Fruit fly (Drosophila melanogaster): ENCODE results near the gene CG18641.
A peak's percentile ranks its signal among the peaks of the same experiment; 100 is the strongest.

CG18641 gene

dm6 chr2L:2420490-2420889, 5.4 kb upstream of the CG18641 start, which contains the start of gene CG9886 (continued):
- peak; percentile 83 for TF ChIP-seq phol (tag; optimal IDR thresholded peaks at IDR 0.05)
- TF ChIP-seq CG2678 (tag; optimal IDR thresholded peaks at IDR 0.05) = peak; percentile 77
- TF ChIP-seq E2f2 (GFP tag; IDR thresholded peaks at IDR 0.05) = peak; percentile 78
- TF ChIP-seq row (GFP tag; IDR thresholded peaks at IDR 0.05) = peak; percentile 85
- TF ChIP-seq nerfin-1 (tag; optimal IDR thresholded peaks at IDR 0.05) = peak; percentile 70
- peak; percentile 44 for TF ChIP-seq Deaf1 (tag; optimal IDR thresholded peaks at IDR 0.05)
- TF ChIP-seq z (GFP tag; IDR thresholded peaks at IDR 0.05) = no peak
- no peak for TF ChIP-seq vnd (GFP tag; IDR thresholded peaks at IDR 0.05; ENCODE audit: partially characterized antibody)
- peak; percentile 39 for TF ChIP-seq CG2202 (tag; optimal IDR thresholded peaks at IDR 0.05)
- peak; percentile 15; the same call in 1 of the 2 replicates for TF ChIP-seq Adf1 (GFP tag; IDR thresholded peaks at IDR 0.05)
- TF ChIP-seq HLH3B (GFP tag; IDR thresholded peaks at IDR 0.05) = peak; percentile 18; the same call in 1 of the 2 replicates
- TF ChIP-seq CG7271 (tag; optimal IDR thresholded peaks at IDR 0.05) = peak; percentile 14
- TF ChIP-seq tup (GFP tag; optimal IDR thresholded peaks at IDR 0.05) = peak; percentile 15
- TF ChIP-seq dpn (GFP tag; optimal IDR thresholded peaks at IDR 0.05) = peak; percentile 24 to 50
- no peak for TF ChIP-seq D (optimal IDR thresholded peaks at IDR 0.05)
- peak; percentile 14 for TF ChIP-seq D (GFP tag; optimal IDR thresholded peaks at IDR 0.05)
- peak in 1 of 2 experiments; percentile 76 for TF ChIP-seq bsh (GFP tag; optimal IDR thresholded peaks at IDR 0.05)
- TF ChIP-seq dmrt99B (tag; optimal IDR thresholded peaks at IDR 0.05) = peak; percentile 62
- peak; percentile 48 for TF ChIP-seq Six4 (GFP tag; optimal IDR thresholded peaks at IDR 0.05)
- TF ChIP-seq CG1233 (GFP tag; optimal IDR thresholded peaks at IDR 0.05) = peak; percentile 27
- TF ChIP-seq Bteb2 (GFP tag; optimal IDR thresholded peaks at IDR 0.05) = peak; percentile 34
- TF ChIP-seq Hey (tag; optimal IDR thresholded peaks at IDR 0.05) = no peak
- 0 out of 3 replicates have a peak, but pooled peaks have one; percentile 34 for TF ChIP-seq Dbx (GFP tag; IDR thresholded peaks at IDR 0.05)
- TF ChIP-seq CG1529 (GFP tag; optimal IDR thresholded peaks at IDR 0.05) = peak; percentile 18
- no peak for TF ChIP-seq CG15073 (GFP tag; optimal IDR thresholded peaks at IDR 0.05)
- TF ChIP-seq CG17385 (GFP tag; optimal IDR thresholded peaks at IDR 0.05) = peak; percentile 45
- peak; percentile 21 for TF ChIP-seq jing (GFP tag; optimal IDR thresholded peaks at IDR 0.05)
- 0 out of 2 replicates have a peak, but pooled peaks have one; percentile 27 for TF ChIP-seq wdn (GFP tag; IDR thresholded peaks at IDR 0.05)
- peak; percentile 23 for TF ChIP-seq Ets97D (GFP tag; optimal IDR thresholded peaks at IDR 0.05)
- TF ChIP-seq onecut (GFP tag; IDR thresholded peaks at IDR 0.05) = peak; percentile 33; the same call in 1 of the 2 replicates
- peak; percentile 60 for TF ChIP-seq CG17328 (GFP tag; IDR thresholded peaks at IDR 0.05)
- peak; percentile 62 for TF ChIP-seq lab (GFP tag; optimal IDR thresholded peaks at IDR 0.05)
- TF ChIP-seq CG10462 (GFP tag; optimal IDR thresholded peaks at IDR 0.05) = no peak
- peak; percentile 15 for TF ChIP-seq CG12219 (GFP tag; optimal IDR thresholded peaks at IDR 0.05)
- peak; percentile 74 for TF ChIP-seq grau (tag; optimal IDR thresholded peaks at IDR 0.05)
- peak; percentile 76 for TF ChIP-seq Sox102F (GFP tag; optimal IDR thresholded peaks at IDR 0.05)
- no peak for TF ChIP-seq gcm2 (GFP tag; optimal IDR thresholded peaks at IDR 0.05)
- TF ChIP-seq CG7556 (GFP tag; optimal IDR thresholded peaks at IDR 0.05) = peak; percentile 57
- peak in 1 of 2 experiments; percentile 76 for TF ChIP-seq Pdp1 (GFP tag; optimal IDR thresholded peaks at IDR 0.05)
- peak; percentile 82 for TF ChIP-seq CG17361 (GFP tag; IDR thresholded peaks at IDR 0.05)
- TF ChIP-seq vvl (GFP tag; IDR thresholded peaks at IDR 0.05) = peak; percentile 77
- TF ChIP-seq CG12942 (GFP tag; optimal IDR thresholded peaks at IDR 0.05) = peak; percentile 28
- TF ChIP-seq mam (GFP tag; optimal IDR thresholded peaks at IDR 0.05) = no peak
- peak; percentile 68 for TF ChIP-seq Meics (GFP tag; optimal IDR thresholded peaks at IDR 0.05)
- TF ChIP-seq CG14441 (GFP tag; IDR thresholded peaks at IDR 0.05) = peak; percentile 60
- TF ChIP-seq CG11247 (GFP tag; IDR thresholded peaks at IDR 0.05) = 0 out of 2 replicates have a peak, but pooled peaks have one; percentile 15
- TF ChIP-seq ci (GFP tag; IDR thresholded peaks at IDR 0.05) = 0 out of 3 replicates have a peak, but pooled peaks have one; percentile 48
- TF ChIP-seq caup (GFP tag; optimal IDR thresholded peaks at IDR 0.05; ENCODE audit: severe bottlenecking) = peak; percentile 58
- peak; percentile 68 for TF ChIP-seq CG10979 (tag; optimal IDR thresholded peaks at IDR 0.05)
- no peak for TF ChIP-seq pb (GFP tag; optimal IDR thresholded peaks at IDR 0.05)

Data from whole organism, embryonic.